Worm (Caenorhabditis elegans) whole organism, L1 larva: ENCODE data around the gene egas-3.

ENCODE experiments used
- C04F5.9 ChIP-seq: sonication (generic microtip); optimal IDR thresholded peaks from 2 replicates; lab custom pipeline; 2016; ENCODE audit warnings: missing genetic modification characterization, missing compliant biosample characterization
- C16A3.4 ChIP-seq: fragments of 150-350 bp; optimal IDR thresholded peaks from 2 replicates; lab custom pipeline; 2014; ENCODE audit warnings: missing biosample characterization, missing genetic modification characterization
- F16B12.6 ChIP-seq: fragments of 150-350 bp; optimal IDR thresholded peaks from 2 replicates; lab custom pipeline; 2014; ENCODE audit warnings: missing biosample characterization, missing genetic modification characterization
- Y116A8C.19 ChIP-seq: sonication (generic microtip); optimal IDR thresholded peaks from 2 replicates; lab custom pipeline; 2016; ENCODE audit warnings: missing compliant biosample characterization, missing genetic modification characterization, borderline replicate concordance
- alr-1 ChIP-seq: fragments of 200-800 bp; sonication (Bioruptor generic); optimal IDR thresholded peaks from 2 replicates; lab custom pipeline; 2018; ENCODE audit warnings: borderline replicate concordance, mild to moderate bottlenecking, missing genetic modification characterization, missing compliant biosample characterization
- aly-2 ChIP-seq: fragments of 150-350 bp; optimal IDR thresholded peaks from 2 replicates; lab custom pipeline; 2014; ENCODE audit warnings: missing biosample characterization, missing genetic modification characterization
- ama-1 ChIP-seq: fragments of 150-350 bp; optimal IDR thresholded peaks from 2 replicates; lab custom pipeline; 2014
- blmp-1 ChIP-seq: fragments of 150-350 bp; optimal IDR thresholded peaks from 2 replicates; lab custom pipeline; 2014; ENCODE audit warnings: missing biosample characterization, missing genetic modification characterization
- ceh-82 ChIP-seq, 3 experiments: fragments of 150-350 bp in 1 of 3; sonication (generic microtip) in 2 of 3; optimal IDR thresholded peaks; 2 replicates each; lab custom pipeline; 2014 to 2017; ENCODE audit warnings: missing biosample characterization in 3 of 3, missing genetic modification characterization in 3 of 3
- ceh-90 ChIP-seq: sonication (generic microtip); optimal IDR thresholded peaks from 2 replicates; lab custom pipeline; 2016; ENCODE audit warnings: missing genetic modification characterization, missing compliant biosample characterization
- dpl-1 ChIP-seq, 3 experiments: fragments of 150-350 bp in 2 of 3; sonication (generic microtip) in 1 of 3; optimal IDR thresholded peaks; 2 replicates each; lab custom pipeline; 2014 to 2017; ENCODE audit warnings: missing biosample characterization in 3 of 3, missing genetic modification characterization in 3 of 3, missing genetic modification reagents in 3 of 3
- dsc-1 ChIP-seq: sonication (generic microtip); optimal IDR thresholded peaks from 2 replicates; lab custom pipeline; 2016; ENCODE audit warnings: mild to moderate bottlenecking, missing genetic modification characterization, missing compliant biosample characterization
- efl-3 ChIP-seq: fragments of 200-800 bp; sonication (Bioruptor generic); optimal IDR thresholded peaks from 2 replicates; lab custom pipeline; 2018; ENCODE audit warnings: mild to moderate bottlenecking, missing genetic modification characterization, missing compliant biosample characterization
- fkh-8 ChIP-seq: sonication (generic microtip); optimal IDR thresholded peaks from 2 replicates; lab custom pipeline; 2016; ENCODE audit warnings: mild to moderate bottlenecking, missing genetic modification characterization, missing compliant biosample characterization
- fos-1 ChIP-seq: fragments of 150-350 bp; optimal IDR thresholded peaks from 2 replicates; lab custom pipeline; 2014; ENCODE audit warnings: missing biosample characterization, missing genetic modification characterization
- hlh-17 ChIP-seq: fragments of 200-800 bp; sonication (Bioruptor generic); optimal IDR thresholded peaks from 2 replicates; lab custom pipeline; 2018; ENCODE audit warnings: missing genetic modification characterization, mild to moderate bottlenecking, missing compliant biosample characterization, moderate library complexity, borderline replicate concordance
- irx-1 ChIP-seq: sonication (generic microtip); optimal IDR thresholded peaks from 2 replicates; lab custom pipeline; 2016; ENCODE audit warnings: missing genetic modification characterization, missing compliant biosample characterization
- lin-13 ChIP-seq: fragments of 150-350 bp; optimal IDR thresholded peaks from 2 replicates; lab custom pipeline; 2014; ENCODE audit warnings: missing biosample characterization, missing genetic modification reagents, missing genetic modification characterization
- lin-14 ChIP-seq: fragments of 200-800 bp; sonication (Bioruptor generic); optimal IDR thresholded peaks from 2 replicates; lab custom pipeline; 2018; ENCODE audit warnings: mild to moderate bottlenecking, missing genetic modification characterization, moderate library complexity, missing compliant biosample characterization
- lin-15B ChIP-seq: fragments of 150-350 bp; sonication (generic microtip); optimal IDR thresholded peaks from 3 replicates; lab custom pipeline; 2014; ENCODE audit warnings: missing biosample characterization, missing genetic modification characterization
- lsy-2 ChIP-seq, 2 experiments: fragments of 150-350 bp; optimal IDR thresholded peaks; 2 replicates each; lab custom pipeline; 2014; ENCODE audit warnings: missing biosample characterization in 2 of 2, missing genetic modification characterization in 2 of 2
- nhr-12 ChIP-seq: sonication (generic microtip); optimal IDR thresholded peaks from 2 replicates; lab custom pipeline; 2017; ENCODE audit warnings: missing biosample characterization, missing genetic modification characterization
- nhr-19 ChIP-seq: fragments of 200-800 bp; sonication (Bioruptor generic); conservative IDR thresholded peaks from 2 replicates; pipeline ENCODE4 v1.3.6; 2022; ENCODE audit warnings: missing genetic modification characterization, missing compliant biosample characterization
- nhr-20 ChIP-seq: sonication (generic microtip); optimal IDR thresholded peaks from 2 replicates; lab custom pipeline; 2016; ENCODE audit warnings: mild to moderate bottlenecking, missing genetic modification characterization, missing compliant biosample characterization
- nhr-237 ChIP-seq: fragments of 150-350 bp; optimal IDR thresholded peaks from 2 replicates; lab custom pipeline; 2014; ENCODE audit warnings: missing biosample characterization, missing genetic modification characterization
- nhr-47 ChIP-seq: sonication (generic microtip); optimal IDR thresholded peaks from 2 replicates; lab custom pipeline; 2016; ENCODE audit warnings: mild to moderate bottlenecking, missing genetic modification characterization, moderate library complexity, missing compliant biosample characterization
- nhr-76 ChIP-seq: sonication (generic microtip); optimal IDR thresholded peaks from 2 replicates; lab custom pipeline; 2017; ENCODE audit warnings: missing biosample characterization, missing genetic modification characterization
- nhr-85 ChIP-seq: sonication (generic microtip); peaks from one replicate; lab custom pipeline; 2016; ENCODE audit warnings: missing genetic modification characterization, inconsistent platforms, missing compliant biosample characterization
- nhr-90 ChIP-seq: sonication (generic microtip); optimal IDR thresholded peaks from 2 replicates; lab custom pipeline; 2016; ENCODE audit warnings: mild to moderate bottlenecking, missing genetic modification characterization, missing compliant biosample characterization; ENCODE audit not compliant: poor library complexity
- pqm-1 ChIP-seq: sonication (generic microtip); optimal IDR thresholded peaks from 3 replicates; lab custom pipeline; 2017; ENCODE audit warnings: missing biosample characterization, missing genetic modification characterization
- rnt-1 ChIP-seq: sonication (generic microtip); optimal IDR thresholded peaks from 2 replicates; lab custom pipeline; 2016; ENCODE audit warnings: mild to moderate bottlenecking, missing genetic modification characterization, moderate library complexity, missing compliant biosample characterization
- skn-1 ChIP-seq: fragments of 150-350 bp; optimal IDR thresholded peaks from 2 replicates; lab custom pipeline; 2014; ENCODE audit warnings: missing biosample characterization, missing genetic modification characterization
- sup-37 ChIP-seq: fragments of 200-800 bp; sonication (Bioruptor generic); optimal IDR thresholded peaks from 2 replicates; lab custom pipeline; 2018; ENCODE audit warnings: mild to moderate bottlenecking, missing genetic modification characterization, missing compliant biosample characterization
- unc-62 ChIP-seq: fragments of 150-350 bp; optimal IDR thresholded peaks from 2 replicates; lab custom pipeline; 2014; ENCODE audit warnings: missing biosample characterization, missing genetic modification reagents, missing genetic modification characterization
- unc-98 ChIP-seq: fragments of 200-800 bp; sonication (Bioruptor generic); IDR thresholded peaks from 2 replicates; pipeline ENCODE4 v1.3.6; 2022; ENCODE audit warnings: missing genetic modification characterization, missing compliant biosample characterization
- xbp-1 ChIP-seq: sonication (generic microtip); optimal IDR thresholded peaks from 2 replicates; lab custom pipeline; 2016; ENCODE audit warnings: missing genetic modification characterization, missing compliant biosample characterization
- zag-1 ChIP-seq: fragments of 150-350 bp; optimal IDR thresholded peaks from 2 replicates; lab custom pipeline; 2014; ENCODE audit warnings: missing biosample characterization, missing genetic modification characterization

The egas-3 gene

ce11 chrV:18592448-18592847 is 43.7 kb downstream of the egas-3 start, which contains the start of gene grdn-1:
Gene grdn-1 (plus strand): TSS chrV:18592748.
- no peak for TF ChIP-seq pqm-1 (tag; lab: Kevin White, UChicago)
- TF ChIP-seq lin-14 (GFP tag; lab: Kevin White, UChicago) = no peak
- no peak for TF ChIP-seq rnt-1
- no peak for TF ChIP-seq xbp-1 (tag; lab: Kevin White, UChicago)
- no peak for TF ChIP-seq efl-3
- TF ChIP-seq zag-1 = no peak
- TF ChIP-seq ceh-90 (tag; lab: Kevin White, UChicago) = no peak
- TF ChIP-seq hlh-17 (GFP tag; lab: Kevin White, UChicago) = no peak

ce11 chrV:18589585-18589984 is 46.6 kb downstream of the egas-3 start:
- no peak for TF ChIP-seq unc-62 (GFP tag; lab: Kevin White, UChicago)
- no peak for TF ChIP-seq nhr-12 (tag; lab: Kevin White, UChicago)
- TF ChIP-seq fos-1 = no peak
- no peak for TF ChIP-seq unc-98 (GFP tag; lab: Robert Waterston, UW)
- TF ChIP-seq lin-13 (GFP tag; lab: Kevin White, UChicago) = no peak

ce11 chrV:18587936-18588335 is 48.2 kb downstream of the egas-3 start:
- TF ChIP-seq C16A3.4 (tag; lab: Kevin White, UChicago) (no peak), aly-2 (tag; lab: Kevin White, UChicago) (no peak), efl-3 (no peak), skn-1 (tag; lab: Kevin White, UChicago) (no peak)

ce11 chrV:18586954-18587353 is 49.2 kb downstream of the egas-3 start:
- TF ChIP-seq nhr-47 (tag; lab: Kevin White, UChicago) (no peak), irx-1 (tag; lab: Kevin White, UChicago) (no peak), nhr-90 (tag; lab: Kevin White, UChicago) (no peak), nhr-19 (GFP tag; lab: Robert Waterston, UW) (no peak), dpl-1 (GFP tag; optimal IDR thresholded peaks at IDR 0.05; lab: Kevin White, UChicago) (no peak), dsc-1 (tag; lab: Kevin White, UChicago) (no peak), lsy-2 (tag; optimal IDR thresholded peaks at IDR 0.05; lab: Kevin White, UChicago) (no peak), nhr-76 (tag; lab: Kevin White, UChicago) (no peak), Y116A8C.19 (no peak), unc-62 (GFP tag; lab: Kevin White, UChicago) (no peak), nhr-85 (tag; lab: Kevin White, UChicago) (peak; percentile 65), alr-1 (no peak), lin-15B (tag; lab: Kevin White, UChicago) (no peak), sup-37 (GFP tag; lab: Kevin White, UChicago) (no peak), blmp-1 (tag; lab: Kevin White, UChicago) (peak; percentile 83), nhr-20 (tag; lab: Kevin White, UChicago) (no peak)

DNA sequence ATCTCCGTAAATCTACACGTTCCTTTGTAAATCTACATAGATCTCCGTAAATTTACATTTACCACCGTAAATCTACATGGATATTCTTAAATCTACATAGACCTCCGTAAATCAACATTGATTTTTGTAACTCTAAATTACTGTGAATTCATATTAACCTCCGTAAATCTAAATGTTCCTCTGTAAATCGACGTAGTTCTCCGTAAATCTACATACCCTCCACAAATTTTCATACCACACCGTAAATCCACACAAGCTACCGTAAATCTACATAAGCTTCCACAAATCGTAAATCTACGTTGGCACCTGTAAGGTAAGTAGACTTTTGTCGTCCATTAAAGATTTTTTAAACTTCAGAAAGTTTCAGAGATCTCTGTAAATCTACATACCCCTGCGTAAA is 51.0 kb downstream of the egas-3 start:
- TF ChIP-seq C04F5.9 = no peak
- TF ChIP-seq aly-2 (tag; lab: Kevin White, UChicago) = no peak
- no peak for TF ChIP-seq ama-1 (lab: Kevin White, UChicago)
- no peak for TF ChIP-seq nhr-237 (tag; lab: Kevin White, UChicago)
- no peak for TF ChIP-seq ceh-82 (tag; optimal IDR thresholded peaks at IDR 0.05; lab: Kevin White, UChicago)
- TF ChIP-seq nhr-20 (tag; lab: Kevin White, UChicago) = no peak
- TF ChIP-seq fkh-8 = no peak
- TF ChIP-seq F16B12.6 = no peak
